Worm (Caenorhabditis elegans) whole organism, L1 larva: ENCODE measurements around the gene vab-7.

ENCODE experiments used
- C04F5.9 ChIP-seq: sonication (generic microtip); optimal IDR thresholded peaks from 2 replicates; lab custom pipeline; 2016; ENCODE audit warnings: missing genetic modification characterization, missing compliant biosample characterization
- aly-2 ChIP-seq: fragments of 150-350 bp; optimal IDR thresholded peaks from 2 replicates; lab custom pipeline; 2014; ENCODE audit warnings: missing biosample characterization, missing genetic modification characterization
- blmp-1 ChIP-seq: fragments of 150-350 bp; optimal IDR thresholded peaks from 2 replicates; lab custom pipeline; 2014; ENCODE audit warnings: missing biosample characterization, missing genetic modification characterization
- ces-1 ChIP-seq: fragments of 150-350 bp; optimal IDR thresholded peaks from 2 replicates; lab custom pipeline; 2014; ENCODE audit warnings: missing biosample characterization, missing genetic modification reagents, missing genetic modification characterization
- lin-13 ChIP-seq: fragments of 150-350 bp; optimal IDR thresholded peaks from 2 replicates; lab custom pipeline; 2014; ENCODE audit warnings: missing biosample characterization, missing genetic modification reagents, missing genetic modification characterization
- lin-39 ChIP-seq: fragments of 150-350 bp; optimal IDR thresholded peaks from 2 replicates; lab custom pipeline; 2014; ENCODE audit warnings: missing biosample characterization, missing genetic modification reagents, missing genetic modification characterization
- lir-3 ChIP-seq: sonication (generic microtip); optimal IDR thresholded peaks from 2 replicates; lab custom pipeline; 2016; ENCODE audit warnings: mild to moderate bottlenecking, missing genetic modification characterization, moderate library complexity, missing compliant biosample characterization; ENCODE audit not compliant: poor library complexity
- nhr-84 ChIP-seq: sonication (generic microtip); optimal IDR thresholded peaks from 2 replicates; lab custom pipeline; 2017; ENCODE audit warnings: missing biosample characterization, missing genetic modification characterization
- tbx-2 ChIP-seq: sonication (generic microtip); optimal IDR thresholded peaks from 2 replicates; lab custom pipeline; 2016; ENCODE audit warnings: missing genetic modification characterization, missing compliant biosample characterization
- zag-1 ChIP-seq: fragments of 150-350 bp; optimal IDR thresholded peaks from 2 replicates; lab custom pipeline; 2014; ENCODE audit warnings: missing biosample characterization, missing genetic modification characterization

ce11 chrIII:10911160-10911559, 9.0 kb upstream of the vab-7 start, which contains the start of gene cut-6:
- TF ChIP-seq blmp-1 (tag; lab: Kevin White, UChicago) (peak; percentile 57), zag-1 (tag; lab: Kevin White, UChicago) (no peak), lin-39 (tag; lab: Kevin White, UChicago) (no peak), nhr-84 (tag; lab: Kevin White, UChicago) (no peak), lir-3 (tag; lab: Kevin White, UChicago) (no peak), lin-13 (GFP tag; lab: Kevin White, UChicago) (no peak), tbx-2 (tag; lab: Kevin White, UChicago) (no peak), ces-1 (GFP tag; lab: Kevin White, UChicago) (no peak), aly-2 (tag; lab: Kevin White, UChicago) (no peak), C04F5.9 (tag; lab: Kevin White, UChicago) (no peak)
